Fruit fly (Drosophila melanogaster) whole organism, embryonic: Measurements from ENCODE around the gene rho-5.

Source experiments
- ATbp ChIP-seq: fragments of 200-800 bp; sonication (Bioruptor generic); optimal IDR thresholded peaks from 2 replicates; lab custom pipeline; 2017; ENCODE audit warnings: missing biosample characterization, mild to moderate bottlenecking, missing genetic modification characterization, missing genetic modification reagents
- BtbVII ChIP-seq: fragments of 200-800 bp; sonication (Bioruptor generic); optimal IDR thresholded peaks from 3 replicates; lab custom pipeline; 2017; ENCODE audit warnings: missing biosample characterization, mild to moderate bottlenecking, missing genetic modification characterization
- CG10147 ChIP-seq: fragments of 200-800 bp; sonication (Bioruptor generic); optimal IDR thresholded peaks from 2 replicates; lab custom pipeline; 2019; ENCODE audit warnings: missing biosample characterization, mild to moderate bottlenecking, missing genetic modification characterization, moderate library complexity
- CG12769 ChIP-seq: fragments of 200-800 bp; sonication (Bioruptor generic); optimal IDR thresholded peaks from 2 replicates; lab custom pipeline; 2019; ENCODE audit warnings: missing biosample characterization, mild to moderate bottlenecking, missing genetic modification characterization, moderate library complexity
- CG13424 ChIP-seq: fragments of 200-800 bp; sonication (Bioruptor generic); optimal IDR thresholded peaks from 2 replicates; lab custom pipeline; 2019; ENCODE audit warnings: missing biosample characterization, mild to moderate bottlenecking, missing genetic modification characterization, moderate library complexity
- CG16863 ChIP-seq: fragments of 200-800 bp; sonication (Bioruptor generic); optimal IDR thresholded peaks from 3 replicates; lab custom pipeline; 2016; ENCODE audit warnings: missing biosample characterization, missing genetic modification characterization
- CG17829 ChIP-seq: fragments of 200-800 bp; optimal IDR thresholded peaks from 2 replicates; lab custom pipeline; 2019; ENCODE audit warnings: missing biosample characterization, mild to moderate bottlenecking, missing genetic modification characterization, moderate library complexity
- CG18476 ChIP-seq: fragments of 200-800 bp; sonication (Bioruptor generic); optimal IDR thresholded peaks from 2 replicates; lab custom pipeline; 2016; ENCODE audit warnings: missing biosample characterization, mild to moderate bottlenecking, missing genetic modification characterization
- CG18619 ChIP-seq: fragments of 200-800 bp; sonication (Bioruptor generic); optimal IDR thresholded peaks from 3 replicates; lab custom pipeline; 2017; ENCODE audit warnings: missing biosample characterization, mild to moderate bottlenecking, missing genetic modification characterization
- CG30020 ChIP-seq: fragments of 200-800 bp; optimal IDR thresholded peaks from 2 replicates; lab custom pipeline; 2019; ENCODE audit warnings: missing biosample characterization, mild to moderate bottlenecking, missing genetic modification characterization, moderate library complexity
- CG31388 ChIP-seq: fragments of 200-800 bp; sonication (Bioruptor generic); optimal IDR thresholded peaks from 2 replicates; lab custom pipeline; 2016; ENCODE audit warnings: missing biosample characterization, missing genetic modification characterization
- CG32772 ChIP-seq: fragments of 200-800 bp; sonication (Bioruptor generic); IDR thresholded peaks from 2 replicates; pipeline ENCODE4 v1.3.6; 2022; ENCODE audit warnings: missing biosample characterization, missing genetic modification characterization
- CG3407 ChIP-seq: fragments of 200-800 bp; sonication (Bioruptor generic); optimal IDR thresholded peaks from 2 replicates; lab custom pipeline; 2018; ENCODE audit warnings: missing biosample characterization, mild to moderate bottlenecking, missing genetic modification characterization
- CG6683 ChIP-seq: fragments of 200-800 bp; sonication (Bioruptor generic); optimal IDR thresholded peaks from 2 replicates; lab custom pipeline; 2017; ENCODE audit warnings: missing biosample characterization, mild to moderate bottlenecking, missing genetic modification characterization, missing genetic modification reagents
- CG8089 ChIP-seq: fragments of 200-800 bp; sonication (Bioruptor generic); optimal IDR thresholded peaks from 3 replicates; lab custom pipeline; 2016; ENCODE audit warnings: missing biosample characterization, missing genetic modification characterization
- CG9817 ChIP-seq: fragments of 200-800 bp; sonication (Bioruptor generic); optimal IDR thresholded peaks from 2 replicates; lab custom pipeline; 2018; ENCODE audit warnings: missing biosample characterization, mild to moderate bottlenecking, missing genetic modification characterization, moderate library complexity
- Dfd ChIP-seq, 2 experiments: fragments of >200 bp; optimal IDR thresholded peaks; 2 replicates each; lab custom pipeline; 2017; ENCODE audit warnings: missing biosample characterization in 2 of 2, missing genetic modification characterization in 2 of 2
- Dp ChIP-seq: fragments of 200-800 bp; sonication (Bioruptor generic); optimal IDR thresholded peaks from 2 replicates; lab custom pipeline; 2018; ENCODE audit warnings: missing biosample characterization, mild to moderate bottlenecking, missing genetic modification characterization, moderate library complexity
- HLH4C ChIP-seq: fragments of 200-800 bp; sonication (Bioruptor generic); IDR thresholded peaks from 3 replicates; pipeline ENCODE4 v1.3.6; 2022; ENCODE audit warnings: missing biosample characterization, missing genetic modification characterization; ENCODE audit not compliant: partially characterized antibody
- Hr3 ChIP-seq: fragments of 200-800 bp; sonication (Bioruptor generic); optimal IDR thresholded peaks from 3 replicates; lab custom pipeline; 2016; ENCODE audit warnings: missing biosample characterization, missing genetic modification characterization
- Hr39 ChIP-seq: fragments of >200 bp; optimal IDR thresholded peaks from 2 replicates; lab custom pipeline; 2017
- Lpt ChIP-seq: fragments of >200 bp; optimal IDR thresholded peaks from 2 replicates; lab custom pipeline; 2018; ENCODE audit warnings: missing biosample characterization, missing genetic modification characterization
- Optix ChIP-seq: fragments of 200-800 bp; sonication (Bioruptor generic); IDR thresholded peaks from 3 replicates; pipeline ENCODE4 v1.3.6; 2022; ENCODE audit warnings: missing biosample characterization, missing genetic modification characterization
- PHDP ChIP-seq: fragments of 200-800 bp; sonication (Bioruptor generic); optimal IDR thresholded peaks from 3 replicates; lab custom pipeline; 2018; ENCODE audit warnings: missing biosample characterization, mild to moderate bottlenecking, missing genetic modification characterization, moderate library complexity
- Poxn ChIP-seq: fragments of 200-800 bp; sonication (Bioruptor generic); IDR thresholded peaks from 2 replicates; pipeline ENCODE4 v1.3.6; 2022; ENCODE audit warnings: missing biosample characterization, missing genetic modification characterization
- Stat92E ChIP-seq, 3 experiments: fragments of >200 bp in 2 of 3; fragments of 200-800 bp in 1 of 3; sonication (Bioruptor generic) in 1 of 3; optimal IDR thresholded peaks; 2 replicates each; lab custom pipeline; 2017 to 2019; ENCODE audit warnings: missing biosample characterization in 3 of 3, missing genetic modification characterization in 3 of 3, mild to moderate bottlenecking in 1 of 3, moderate library complexity in 1 of 3
- Trl ChIP-seq, 3 experiments: fragments of >200 bp in 2 of 3; fragments of 200-800 bp in 1 of 3; sonication (Bioruptor generic) in 1 of 3; optimal IDR thresholded peaks; 2 replicates in 1 of 3; 3 replicates in 2 of 3; lab custom pipeline; 2016 to 2017; ENCODE audit warnings: missing biosample characterization in 1 of 3, missing genetic modification characterization in 1 of 3
- abd-A ChIP-seq: fragments of 200-800 bp; sonication (Bioruptor generic); optimal IDR thresholded peaks from 3 replicates; lab custom pipeline; 2019; ENCODE audit warnings: missing biosample characterization, mild to moderate bottlenecking, missing genetic modification characterization, moderate library complexity
- al ChIP-seq: fragments of 200-800 bp; sonication (Bioruptor generic); IDR thresholded peaks from 2 replicates; pipeline ENCODE4 v1.3.6; 2022; ENCODE audit warnings: missing biosample characterization, missing genetic modification characterization
- ase ChIP-seq: fragments of 200-800 bp; sonication (Bioruptor generic); IDR thresholded peaks from 3 replicates; pipeline ENCODE4 v1.3.6; 2022; ENCODE audit warnings: missing biosample characterization, missing genetic modification characterization
- cad ChIP-seq: fragments of >200 bp; optimal IDR thresholded peaks from 2 replicates; lab custom pipeline; 2017; ENCODE audit warnings: missing biosample characterization, missing genetic modification characterization
- dimm ChIP-seq: fragments of 200-800 bp; sonication (Bioruptor generic); IDR thresholded peaks from 2 replicates; pipeline ENCODE4 v1.3.6; 2022; ENCODE audit warnings: missing biosample characterization, missing genetic modification characterization
- dmrt11E ChIP-seq: fragments of 200-800 bp; sonication (Bioruptor generic); optimal IDR thresholded peaks from 3 replicates; lab custom pipeline; 2018; ENCODE audit warnings: missing biosample characterization, mild to moderate bottlenecking, missing genetic modification characterization, moderate library complexity
- fd3F ChIP-seq: fragments of 200-800 bp; sonication (Bioruptor generic); optimal IDR thresholded peaks from 2 replicates; lab custom pipeline; 2018; ENCODE audit warnings: missing biosample characterization, mild to moderate bottlenecking, missing genetic modification characterization, moderate library complexity
- fd96Cb ChIP-seq: fragments of 200-800 bp; sonication (Bioruptor generic); optimal IDR thresholded peaks from 2 replicates; lab custom pipeline; 2018; ENCODE audit warnings: missing biosample characterization, mild to moderate bottlenecking, missing genetic modification characterization, moderate library complexity
- fru ChIP-seq: fragments of >200 bp; optimal IDR thresholded peaks from 2 replicates; lab custom pipeline; 2017
- gce ChIP-seq: fragments of 200-800 bp; sonication (Bioruptor generic); IDR thresholded peaks from 3 replicates; pipeline ENCODE4 v1.3.6; 2022; ENCODE audit warnings: missing biosample characterization, missing genetic modification characterization
- gro ChIP-seq: fragments of 200-800 bp; sonication (Bioruptor generic); optimal IDR thresholded peaks from 2 replicates; lab custom pipeline; 2016; ENCODE audit warnings: missing biosample characterization, missing genetic modification characterization
- hbn ChIP-seq: fragments of 200-800 bp; sonication (Bioruptor generic); IDR thresholded peaks from 2 replicates; pipeline ENCODE4 v1.3.6; 2022; ENCODE audit warnings: missing biosample characterization, missing genetic modification characterization; ENCODE audit not compliant: partially characterized antibody
- jing ChIP-seq: fragments of 200-800 bp; sonication (Bioruptor generic); optimal IDR thresholded peaks from 2 replicates; lab custom pipeline; 2018; ENCODE audit warnings: missing biosample characterization, mild to moderate bottlenecking, missing genetic modification characterization
- p53 ChIP-seq: fragments of 200-800 bp; sonication (Bioruptor generic); optimal IDR thresholded peaks from 2 replicates; lab custom pipeline; 2016; ENCODE audit warnings: missing biosample characterization, missing genetic modification characterization
- pb ChIP-seq: fragments of 200-800 bp; sonication (Bioruptor generic); optimal IDR thresholded peaks from 3 replicates; lab custom pipeline; 2016; ENCODE audit warnings: missing biosample characterization, missing genetic modification characterization
- pita ChIP-seq: fragments of 200-800 bp; sonication (Bioruptor generic); optimal IDR thresholded peaks from 2 replicates; lab custom pipeline; 2017; ENCODE audit warnings: missing biosample characterization, mild to moderate bottlenecking, missing genetic modification characterization
- repo ChIP-seq: fragments of 200-800 bp; sonication (Bioruptor generic); optimal IDR thresholded peaks from 2 replicates; lab custom pipeline; 2016; ENCODE audit warnings: missing biosample characterization, missing genetic modification characterization
- run ChIP-seq: fragments of 200-800 bp; sonication (Bioruptor generic); optimal IDR thresholded peaks from 3 replicates; lab custom pipeline; 2018; ENCODE audit warnings: missing biosample characterization, mild to moderate bottlenecking, missing genetic modification characterization
- sc ChIP-seq, 3 experiments: fragments of >200 bp in 2 of 3; fragments of 200-800 bp in 1 of 3; sonication (Bioruptor generic) in 1 of 3; optimal IDR thresholded peaks; 2 replicates in 2 of 3; 3 replicates in 1 of 3; lab custom pipeline; 2017; ENCODE audit warnings: mild to moderate bottlenecking in 1 of 3, missing biosample characterization in 1 of 3, missing genetic modification characterization in 1 of 3, missing genetic modification reagents in 1 of 3
- slou ChIP-seq: fragments of 200-800 bp; sonication (Bioruptor generic); optimal IDR thresholded peaks from 3 replicates; lab custom pipeline; 2016; ENCODE audit warnings: missing biosample characterization, missing genetic modification characterization
- sna ChIP-seq: fragments of 200-800 bp; sonication (Bioruptor generic); IDR thresholded peaks from 2 replicates; pipeline ENCODE4 v1.3.6; 2022; ENCODE audit warnings: missing biosample characterization, missing genetic modification characterization; ENCODE audit not compliant: partially characterized antibody
- tio ChIP-seq: fragments of 200-800 bp; sonication (Bioruptor generic); optimal IDR thresholded peaks from 2 replicates; lab custom pipeline; 2017; ENCODE audit warnings: missing biosample characterization, missing genetic modification characterization, inconsistent platforms
- zen2 ChIP-seq: fragments of 200-800 bp; sonication (Bioruptor generic); IDR thresholded peaks from 3 replicates; pipeline ENCODE4 v1.3.6; 2022; ENCODE audit warnings: missing biosample characterization, missing genetic modification characterization; ENCODE audit not compliant: partially characterized antibody

Gene rho-5

DNA sequence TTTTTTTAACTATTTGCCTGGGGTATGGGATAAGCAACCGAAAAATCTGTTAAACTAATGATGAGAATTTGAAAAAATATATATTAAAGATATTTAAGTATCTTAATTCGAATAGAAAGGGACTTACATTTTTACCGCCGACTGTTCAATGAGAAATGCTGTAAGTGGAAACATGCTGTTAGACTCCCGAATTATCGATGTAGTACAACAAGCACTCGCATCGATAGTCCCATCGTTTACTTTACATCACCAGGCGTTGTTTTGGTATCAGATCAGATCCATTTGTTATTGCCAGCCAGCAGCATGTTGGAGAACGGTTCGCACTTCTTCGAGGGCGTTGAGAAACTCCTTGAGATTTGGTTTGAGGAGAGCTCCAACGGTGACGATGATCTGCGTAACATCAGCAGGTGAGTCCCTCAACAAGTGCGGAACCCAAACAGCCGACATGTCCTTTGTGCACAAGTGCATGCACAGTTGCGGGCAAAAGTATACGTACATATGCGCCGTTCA, 34.4 kb downstream of the rho-5 start, which contains the start of gene SamDC (continued):
- TF ChIP-seq al (GFP tag; lab: Robert Waterston, UW) (0 out of 2 replicates have a peak, but pooled peaks have one; percentile 21), CG18476 (GFP tag; lab: Kevin White, UChicago) (no peak), CG13424 (tag; lab: Kevin White, UChicago) (peak; percentile 59), CG16863 (GFP tag; lab: Kevin White, UChicago) (no peak), zen2 (GFP tag; lab: Robert Waterston, UW) (no peak; the same call in 2 of the 3 replicates), CG3407 (GFP tag; lab: Kevin White, UChicago) (no peak), CG31388 (no peak), Hr39 (lab: Kevin White, UChicago) (no peak), HLH4C (GFP tag; lab: Robert Waterston, UW) (peak; percentile 76), ase (GFP tag; lab: Robert Waterston, UW) (no peak), CG32772 (GFP tag; lab: Robert Waterston, UW) (no peak), cad (no peak), sc (optimal IDR thresholded peaks at IDR 0.05; lab: Kevin White, UChicago) (no peak), sc (GFP tag; optimal IDR thresholded peaks at IDR 0.05; lab: Kevin White, UChicago) (no peak), Stat92E (GFP tag; optimal IDR thresholded peaks at IDR 0.05; lab: Kevin White, UChicago) (peak in 2 of 3 experiments; percentile 12 to 85), ATbp (GFP tag; lab: Kevin White, UChicago) (no peak), CG17829 (tag; lab: Kevin White, UChicago) (peak; percentile 37), PHDP (tag; lab: Kevin White, UChicago) (peak; percentile 63), fd96Cb (tag; lab: Kevin White, UChicago) (peak; percentile 26), Lpt (GFP tag; lab: Kevin White, UChicago) (no peak), hbn (GFP tag; lab: Robert Waterston, UW) (peak; percentile 54), abd-A (tag; lab: Kevin White, UChicago) (no peak), jing (no peak), Dp (peak; percentile 17), CG18619 (GFP tag; lab: Kevin White, UChicago) (no peak), CG10147 (GFP tag; lab: Kevin White, UChicago) (no peak), gro (peak; percentile 52), pita (GFP tag; lab: Kevin White, UChicago) (no peak), CG8089 (GFP tag; lab: Kevin White, UChicago) (no peak), dimm (GFP tag; lab: Robert Waterston, UW) (no peak), Trl (optimal IDR thresholded peaks at IDR 0.05; lab: Kevin White, UChicago) (no peak), Trl (GFP tag; optimal IDR thresholded peaks at IDR 0.05; lab: Kevin White, UChicago) (peak; percentile 58), BtbVII (GFP tag; lab: Kevin White, UChicago) (peak; percentile 36), gce (no peak), CG6683 (GFP tag; lab: Kevin White, UChicago) (no peak), p53 (GFP tag; lab: Kevin White, UChicago) (no peak), Dfd (GFP tag; optimal IDR thresholded peaks at IDR 0.05; lab: Kevin White, UChicago) (peak in 1 of 2 experiments; percentile 77), fd3F (GFP tag; lab: Kevin White, UChicago) (peak; percentile 25), CG12769 (tag; lab: Kevin White, UChicago) (peak; percentile 32), tio (no peak), run (no peak), fru (lab: Kevin White, UChicago) (no peak), dmrt11E (tag; lab: Kevin White, UChicago) (peak; percentile 38), Hr3 (peak; percentile 37), pb (peak; percentile 39), sna (GFP tag; lab: Robert Waterston, UW) (peak; percentile 63), Optix (GFP tag; lab: Robert Waterston, UW) (no peak), repo (GFP tag; lab: Kevin White, UChicago) (no peak), Poxn (GFP tag; lab: Robert Waterston, UW) (no peak), slou (GFP tag; lab: Kevin White, UChicago) (no peak), CG9817 (tag; lab: Kevin White, UChicago) (peak; percentile 29), CG30020 (tag; lab: Kevin White, UChicago) (peak; percentile 97)
